Fruit fly (Drosophila melanogaster) whole organism, prepupa: ENCODE results near the gene CG5888.

Source experiments
- Blimp-1 ChIP-seq: fragments of 200-800 bp; sonication (Bioruptor generic); optimal IDR thresholded peaks from 3 replicates; lab custom pipeline; 2017; ENCODE audit warnings: missing biosample characterization, missing genetic modification characterization, mild to moderate bottlenecking, moderate library complexity, missing genetic modification reagents
- CG10631 ChIP-seq: fragments of 200-800 bp; sonication (Bioruptor generic); optimal IDR thresholded peaks from 2 replicates; lab custom pipeline; 2016; ENCODE audit warnings: missing biosample characterization, missing genetic modification characterization
- CG15336 ChIP-seq: fragments of 200-800 bp; sonication (Bioruptor generic); IDR thresholded peaks from 2 replicates; pipeline ENCODE4 v1.3.6; 2022; ENCODE audit warnings: missing biosample characterization, missing genetic modification characterization
- CG16779 ChIP-seq: fragments of 200-800 bp; sonication (Bioruptor generic); optimal IDR thresholded peaks from 3 replicates; lab custom pipeline; 2017; ENCODE audit warnings: missing biosample characterization, mild to moderate bottlenecking, missing genetic modification characterization
- CG6163 ChIP-seq: fragments of 200-800 bp; sonication (Bioruptor generic); IDR thresholded peaks from 3 replicates; pipeline ENCODE4 v1.3.6; 2022; ENCODE audit warnings: missing biosample characterization, missing genetic modification characterization
- CG9139 ChIP-seq: fragments of 200-800 bp; sonication (Bioruptor generic); optimal IDR thresholded peaks from 3 replicates; lab custom pipeline; 2017; ENCODE audit warnings: missing biosample characterization, mild to moderate bottlenecking, missing genetic modification characterization
- Eip75B ChIP-seq: fragments of 200-800 bp; sonication (Bioruptor generic); optimal IDR thresholded peaks from 3 replicates; lab custom pipeline; 2016; ENCODE audit warnings: missing biosample characterization, missing genetic modification characterization
- Eip93F ChIP-seq: fragments of 200-800 bp; sonication (Bioruptor generic); optimal IDR thresholded peaks from 2 replicates; lab custom pipeline; 2016; ENCODE audit warnings: missing biosample characterization, mild to moderate bottlenecking, missing genetic modification characterization
- Gug ChIP-seq: fragments of 200-800 bp; sonication (Bioruptor generic); IDR thresholded peaks from 2 replicates; pipeline ENCODE4 v1.3.6; 2022; ENCODE audit warnings: missing biosample characterization, missing genetic modification characterization
- Lpt ChIP-seq: fragments of 200-800 bp; sonication (Bioruptor generic); optimal IDR thresholded peaks from 3 replicates; lab custom pipeline; 2016; ENCODE audit warnings: missing biosample characterization, missing genetic modification characterization
- Smox ChIP-seq: fragments of 200-800 bp; sonication (Bioruptor generic); optimal IDR thresholded peaks from 3 replicates; lab custom pipeline; 2016; ENCODE audit warnings: missing biosample characterization, missing genetic modification characterization
- pdm3 ChIP-seq: fragments of 200-800 bp; sonication (Bioruptor generic); optimal IDR thresholded peaks from 3 replicates; lab custom pipeline; 2016; ENCODE audit warnings: missing biosample characterization, missing genetic modification characterization
- spab ChIP-seq: fragments of 200-800 bp; sonication (Bioruptor generic); optimal IDR thresholded peaks from 2 replicates; lab custom pipeline; 2017; ENCODE audit warnings: missing biosample characterization, mild to moderate bottlenecking, missing genetic modification characterization, missing genetic modification reagents

DNA sequence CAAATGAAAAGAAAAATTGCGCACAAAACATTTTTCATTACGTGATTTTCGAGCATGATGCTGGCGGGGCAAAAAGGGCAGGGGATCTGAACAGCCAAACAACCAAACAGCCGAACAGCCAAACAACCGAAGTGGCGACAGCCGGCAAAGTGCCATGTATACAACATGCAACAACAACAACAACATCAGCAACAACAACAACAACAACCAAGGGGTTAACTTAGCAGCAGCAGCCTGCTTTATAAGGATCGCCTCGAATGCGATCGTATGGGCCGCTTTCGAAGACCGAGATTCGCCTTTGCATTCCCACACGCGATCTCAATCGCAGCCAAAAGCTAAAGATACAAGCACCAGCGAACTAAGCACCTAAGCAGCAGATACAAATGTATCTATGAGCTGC, 15.4 kb upstream of the CG5888 start:
- TF ChIP-seq Eip75B (no peak), Blimp-1 (GFP tag; lab: Kevin White, UChicago) (no peak), CG9139 (GFP tag; lab: Kevin White, UChicago) (no peak), CG16779 (tag; lab: Kevin White, UChicago) (no peak), spab (GFP tag; lab: Kevin White, UChicago) (no peak), Eip93F (GFP tag; lab: Kevin White, UChicago) (no peak), pdm3 (no peak), Smox (GFP tag; lab: Kevin White, UChicago) (no peak), CG15336 (GFP tag; lab: Robert Waterston, UW) (no peak), Lpt (GFP tag; lab: Kevin White, UChicago) (no peak), CG6163 (GFP tag; lab: Robert Waterston, UW) (no peak), Gug (GFP tag; lab: Robert Waterston, UW) (no peak), CG10631 (no peak)
